Fruit fly (Drosophila melanogaster) whole organism, adult: ENCODE results near the gene Catsup.
A peak's percentile ranks its signal among the peaks of the same experiment; 100 is the strongest.

Experiments used
- CG11617 ChIP-seq: fragments of 200-800 bp; sonication (Bioruptor generic); optimal IDR thresholded peaks from 2 replicates; lab custom pipeline; 2017; ENCODE audit warnings: mild to moderate bottlenecking, missing biosample characterization, missing genetic modification reagents, missing genetic modification characterization
- CG12768 ChIP-seq: fragments of 200-800 bp; sonication (Bioruptor generic); optimal IDR thresholded peaks from 2 replicates; lab custom pipeline; 2017; ENCODE audit warnings: missing biosample characterization, missing genetic modification characterization, mild to moderate bottlenecking, moderate library complexity, missing genetic modification reagents
- CG14711 ChIP-seq: fragments of 200-800 bp; sonication (Bioruptor generic); optimal IDR thresholded peaks from 2 replicates; lab custom pipeline; 2018; ENCODE audit warnings: missing biosample characterization, mild to moderate bottlenecking, missing genetic modification characterization, moderate library complexity
- CG1620 ChIP-seq: fragments of 200-800 bp; sonication (Bioruptor generic); optimal IDR thresholded peaks from 2 replicates; lab custom pipeline; 2016; ENCODE audit warnings: missing biosample characterization, missing genetic modification characterization
- CG33017 ChIP-seq: fragments of 200-800 bp; sonication (Bioruptor generic); optimal IDR thresholded peaks from 2 replicates; lab custom pipeline; 2018; ENCODE audit warnings: missing biosample characterization, mild to moderate bottlenecking, missing genetic modification characterization, moderate library complexity
- CG5204 ChIP-seq: fragments of 200-800 bp; sonication (Bioruptor generic); optimal IDR thresholded peaks from 2 replicates; lab custom pipeline; 2016; ENCODE audit warnings: missing biosample characterization, missing genetic modification characterization
- CG7045 ChIP-seq: fragments of 200-800 bp; sonication (Bioruptor generic); optimal IDR thresholded peaks from 2 replicates; lab custom pipeline; 2017; ENCODE audit warnings: missing biosample characterization, mild to moderate bottlenecking, missing genetic modification characterization
- CG7101 ChIP-seq: fragments of 200-800 bp; sonication (Bioruptor generic); optimal IDR thresholded peaks from 2 replicates; lab custom pipeline; 2018; ENCODE audit warnings: missing biosample characterization, mild to moderate bottlenecking, missing genetic modification characterization, moderate library complexity
- Clk ChIP-seq: fragments of 200-800 bp; sonication (Bioruptor generic); optimal IDR thresholded peaks from 2 replicates; lab custom pipeline; 2017; ENCODE audit warnings: missing biosample characterization, missing genetic modification characterization
- Crg-1 ChIP-seq: fragments of 200-800 bp; sonication (Bioruptor generic); optimal IDR thresholded peaks from 2 replicates; lab custom pipeline; 2016; ENCODE audit warnings: missing biosample characterization, missing genetic modification characterization
- Hr96 ChIP-seq: fragments of 200-800 bp; sonication (Bioruptor generic); optimal IDR thresholded peaks from 2 replicates; lab custom pipeline; 2016; ENCODE audit warnings: missing biosample characterization, missing genetic modification characterization
- Mnt ChIP-seq: fragments of 200-800 bp; sonication (Bioruptor generic); optimal IDR thresholded peaks from 2 replicates; lab custom pipeline; 2016; ENCODE audit warnings: missing biosample characterization, mild to moderate bottlenecking, missing genetic modification characterization
- bab1 ChIP-seq: fragments of 200-800 bp; sonication (Bioruptor generic); optimal IDR thresholded peaks from 3 replicates; lab custom pipeline; 2019; ENCODE audit warnings: missing biosample characterization, mild to moderate bottlenecking, missing genetic modification characterization, moderate library complexity
- cic ChIP-seq: fragments of 200-800 bp; sonication (Bioruptor generic); optimal IDR thresholded peaks from 2 replicates; lab custom pipeline; 2017; ENCODE audit warnings: missing biosample characterization, mild to moderate bottlenecking, missing genetic modification characterization, moderate library complexity
- cnc ChIP-seq, 2 experiments: fragments of >200 bp; optimal IDR thresholded peaks; 2 replicates each; lab custom pipeline; 2017
- kay ChIP-seq: fragments of 200-800 bp; sonication (Bioruptor generic); peaks from one replicate; lab custom pipeline; 2016; ENCODE audit warnings: missing biosample characterization, missing genetic modification characterization, borderline replicate concordance
- ovo ChIP-seq: fragments of 200-800 bp; sonication (Bioruptor generic); optimal IDR thresholded peaks from 2 replicates; lab custom pipeline; 2016; ENCODE audit warnings: missing biosample characterization, missing genetic modification characterization
- pad ChIP-seq: fragments of 200-800 bp; sonication (Bioruptor generic); optimal IDR thresholded peaks from 3 replicates; lab custom pipeline; 2017; ENCODE audit warnings: missing biosample characterization, missing genetic modification characterization, mild to moderate bottlenecking, moderate library complexity, missing genetic modification reagents
- tj ChIP-seq: fragments of 200-800 bp; sonication (Bioruptor generic); optimal IDR thresholded peaks from 3 replicates; lab custom pipeline; 2017; ENCODE audit warnings: missing biosample characterization, mild to moderate bottlenecking, missing genetic modification characterization, moderate library complexity
- toe ChIP-seq: fragments of 200-800 bp; sonication (Bioruptor generic); optimal IDR thresholded peaks from 2 replicates; lab custom pipeline; 2016; ENCODE audit warnings: missing biosample characterization, missing genetic modification characterization

Gene Catsup

DNA sequence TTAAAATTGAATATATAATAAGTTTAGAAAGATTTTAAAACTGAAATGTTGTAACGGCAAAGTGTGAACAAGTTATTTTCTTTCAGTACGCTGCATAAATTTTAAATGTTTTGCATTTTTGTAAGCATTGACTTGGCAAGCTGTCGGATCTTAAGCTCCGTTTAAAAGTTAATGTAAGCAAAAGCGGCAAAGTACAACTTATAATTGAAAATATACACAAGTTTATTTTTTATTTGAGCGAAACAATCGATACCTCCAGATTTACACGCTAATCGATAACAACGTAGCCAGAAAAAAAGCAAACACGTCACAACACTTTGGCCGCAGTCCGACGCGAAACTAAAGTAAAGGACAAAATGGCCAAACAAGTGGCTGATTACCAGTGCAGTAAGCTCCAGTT, at the start of gene Catsup:
TSS of gene Catsup (plus strand) at position 273 of the 400 bp plus-strand sequence.
- TF ChIP-seq cic (no peak), bab1 (peak; percentile 2), CG5204 (GFP tag; lab: Kevin White, UChicago) (no peak)

- TF ChIP-seq kay (GFP tag; lab: Kevin White, UChicago), result peak; percentile 87
- no peak for TF ChIP-seq tj (GFP tag; lab: Kevin White, UChicago)
- TF ChIP-seq CG11617, result no peak
- TF ChIP-seq CG5204 (GFP tag; lab: Kevin White, UChicago), result no peak
These were observed 49.5 kb upstream of the Catsup start, which contains the start of gene CG46465 for dm6 chr2L:18992196-18992595. CG46465 (plus strand) TSS chr2L:18992496.

DNA sequence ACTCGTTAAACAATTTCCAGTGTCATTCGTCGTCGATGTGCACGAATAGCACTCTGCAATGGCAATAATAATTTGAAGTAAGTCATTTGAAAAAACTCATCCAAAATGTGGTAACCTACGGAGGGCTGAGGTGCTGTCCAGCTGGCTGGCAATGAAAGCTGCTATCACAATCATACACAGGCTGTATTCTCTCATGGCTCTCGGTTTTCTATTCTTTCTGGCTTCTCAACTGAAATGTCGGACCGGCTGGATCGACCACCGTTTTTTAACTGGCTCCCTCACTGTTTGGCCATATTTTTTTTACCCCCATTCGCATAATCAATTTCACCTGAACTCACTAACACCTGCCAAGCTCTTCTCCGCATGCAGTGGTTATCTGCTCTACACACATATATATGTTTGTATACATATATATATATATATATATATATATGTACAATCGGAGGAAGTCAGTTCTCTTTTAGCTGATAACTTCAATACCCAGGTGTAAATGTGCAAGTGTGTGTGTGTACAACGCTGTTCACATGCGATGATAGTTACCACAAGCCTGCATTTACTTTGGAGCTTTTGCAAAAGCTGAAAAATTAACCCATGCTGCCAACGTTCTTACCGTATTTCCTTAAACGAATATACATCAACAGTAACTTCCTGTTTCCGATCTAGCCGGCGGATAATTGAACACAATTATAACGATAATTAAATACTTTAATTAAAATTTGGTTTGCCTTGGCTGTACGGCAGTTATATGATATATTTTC, 45.8 kb upstream of the Catsup start, which contains the start of gene CG10650:
TSS of gene CG10650 (minus strand) at position 275 of the 758 bp plus-strand sequence.
- no peak for TF ChIP-seq Clk (GFP tag; lab: Kevin White, UChicago)
- TF ChIP-seq kay (GFP tag; lab: Kevin White, UChicago), result peak; percentile 92
- no peak for TF ChIP-seq Hr96 (GFP tag; lab: Kevin White, UChicago)
- no peak for TF ChIP-seq ovo
- peak; percentile 48 for TF ChIP-seq Mnt
- peak; percentile 79 for TF ChIP-seq cic
- no peak for TF ChIP-seq CG1620 (GFP tag; lab: Kevin White, UChicago)
- TF ChIP-seq CG14711 (tag; lab: Kevin White, UChicago), result no peak

- TF ChIP-seq pad (GFP tag; lab: Kevin White, UChicago) (no peak), ovo (no peak), CG1620 (GFP tag; lab: Kevin White, UChicago) (no peak), toe (GFP tag; lab: Kevin White, UChicago) (no peak), Clk (GFP tag; lab: Kevin White, UChicago) (no peak), cnc (optimal IDR thresholded peaks at IDR 0.05; lab: Kevin White, UChicago) (no peak), Mnt (no peak), CG5204 (GFP tag; lab: Kevin White, UChicago) (no peak), CG14711 (tag; lab: Kevin White, UChicago) (no peak), cic (no peak), CG11617 (no peak), CG33017 (tag; lab: Kevin White, UChicago) (no peak), Hr96 (GFP tag; lab: Kevin White, UChicago) (no peak), kay (GFP tag; lab: Kevin White, UChicago) (no peak), tj (GFP tag; lab: Kevin White, UChicago) (no peak), bab1 (no peak), CG7101 (tag; lab: Kevin White, UChicago) (no peak)
These were observed 44.5 kb upstream of the Catsup start, which contains the start of gene CG31792 for dm6 chr2L:18997148-18997547. CG31792 (plus strand) TSS chr2L:18997448.

dm6 chr2L:19002468-19002867, 39.2 kb upstream of the Catsup start:
- TF ChIP-seq kay (GFP tag; lab: Kevin White, UChicago) (no peak), ovo (no peak)

DNA sequence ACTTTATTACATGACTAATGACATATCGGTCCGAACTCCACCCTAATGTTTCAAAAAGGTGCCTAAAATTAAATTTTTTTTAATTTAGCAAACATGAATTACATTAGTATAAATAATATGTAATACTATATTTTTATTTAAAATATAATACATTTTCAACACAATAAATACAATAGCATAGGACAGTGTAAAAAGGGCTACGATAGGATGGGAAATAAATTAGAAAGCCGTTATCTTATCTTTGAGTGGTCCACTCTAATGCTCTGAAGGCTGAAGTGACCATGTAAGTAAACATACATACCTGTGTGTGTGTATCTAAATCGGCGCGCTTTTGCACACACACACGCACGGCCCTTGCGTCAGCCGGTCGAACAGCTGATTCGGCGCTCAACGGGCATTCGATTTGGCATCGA, 38.7 kb upstream of the Catsup start, which contains the start of gene CG31793:
TSS of gene CG31793 (plus strand) at position 409 of the 413 bp plus-strand sequence.
- TF ChIP-seq CG7101 (tag; lab: Kevin White, UChicago), result peak; percentile 85
- no peak for TF ChIP-seq Hr96 (GFP tag; lab: Kevin White, UChicago)
- no peak for TF ChIP-seq kay (GFP tag; lab: Kevin White, UChicago)
- TF ChIP-seq Mnt, result no peak
- TF ChIP-seq bab1, result peak; percentile 84
- TF ChIP-seq CG5204 (GFP tag; lab: Kevin White, UChicago), result peak; percentile 12
- TF ChIP-seq cic, result peak; percentile 89
- TF ChIP-seq CG1620 (GFP tag; lab: Kevin White, UChicago), result no peak
- TF ChIP-seq tj (GFP tag; lab: Kevin White, UChicago), result no peak
- TF ChIP-seq cnc (optimal IDR thresholded peaks at IDR 0.05; lab: Kevin White, UChicago), result no peak
- TF ChIP-seq CG7045, result peak; percentile 47
- TF ChIP-seq CG11617, result peak; percentile 79
- TF ChIP-seq Clk (GFP tag; lab: Kevin White, UChicago), result no peak
- TF ChIP-seq ovo, result peak; percentile 61
- TF ChIP-seq CG14711 (tag; lab: Kevin White, UChicago), result peak; percentile 68
- peak; percentile 18 for TF ChIP-seq toe (GFP tag; lab: Kevin White, UChicago)
- TF ChIP-seq CG12768 (GFP tag; lab: Kevin White, UChicago), result no peak
- peak; percentile 23 for TF ChIP-seq pad (GFP tag; lab: Kevin White, UChicago)
- peak; percentile 55 for TF ChIP-seq Crg-1 (GFP tag; lab: Kevin White, UChicago)
- TF ChIP-seq CG33017 (tag; lab: Kevin White, UChicago), result peak; percentile 56

- TF ChIP-seq pad (GFP tag; lab: Kevin White, UChicago) (peak; percentile 79), CG7101 (tag; lab: Kevin White, UChicago) (peak; percentile 94), cnc (optimal IDR thresholded peaks at IDR 0.05; lab: Kevin White, UChicago) (no peak), CG12768 (GFP tag; lab: Kevin White, UChicago) (peak; percentile 85), bab1 (peak; percentile 94), kay (GFP tag; lab: Kevin White, UChicago) (no peak), CG14711 (tag; lab: Kevin White, UChicago) (peak; percentile 80), ovo (peak; percentile 85), CG5204 (GFP tag; lab: Kevin White, UChicago) (peak; percentile 57), cic (peak; percentile 85), tj (GFP tag; lab: Kevin White, UChicago) (peak; percentile 75), Crg-1 (GFP tag; lab: Kevin White, UChicago) (peak; percentile 94), Clk (GFP tag; lab: Kevin White, UChicago) (peak; percentile 88), CG11617 (peak; percentile 91), Hr96 (GFP tag; lab: Kevin White, UChicago) (peak; percentile 90), CG7045 (peak; percentile 78), CG1620 (GFP tag; lab: Kevin White, UChicago) (peak; percentile 85), CG33017 (tag; lab: Kevin White, UChicago) (peak; percentile 88), Mnt (peak; percentile 97), toe (GFP tag; lab: Kevin White, UChicago) (peak; percentile 59)
These were observed 32.5 kb upstream of the Catsup start, which contains the start of gene RpL30 for dm6 chr2L:19009130-19009529. RpL30 (minus strand) TSS chr2L:19009306.
